Worm (Caenorhabditis elegans): ENCODE data around the gene K07F5.17.

DNA sequence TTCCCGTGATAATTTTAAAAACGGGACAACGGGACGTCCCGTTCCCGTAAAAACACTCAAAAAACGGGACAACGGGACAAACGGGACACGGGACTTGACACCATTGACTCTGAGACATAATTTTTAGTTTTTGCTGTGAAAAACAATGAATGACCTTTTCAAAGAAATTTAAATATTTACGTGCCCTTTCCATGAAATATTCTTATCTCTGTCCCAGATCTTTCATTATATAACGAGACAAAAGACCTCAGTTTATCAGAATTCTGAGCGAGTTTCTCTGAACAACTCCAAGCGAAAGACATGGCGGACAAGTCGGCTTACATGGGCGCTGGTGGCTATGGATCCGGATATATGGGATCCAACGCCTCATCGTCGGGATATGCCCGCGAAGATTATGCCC lies 1.6 kb downstream of the K07F5.17 start, which contains the start of gene nspd-2:
- TF ChIP-seq efl-3 (GFP tag; optimal IDR thresholded peaks at IDR 0.05) (no peak), nhr-28 (tag; optimal IDR thresholded peaks at IDR 0.05) (no peak), fkh-8 (tag; optimal IDR thresholded peaks at IDR 0.05) (no peak), nhr-77 (tag; optimal IDR thresholded peaks at IDR 0.05) (no peak), ama-1 (optimal IDR thresholded peaks at IDR 0.05) (no peak), jun-1 (tag; optimal IDR thresholded peaks at IDR 0.05) (no peak), blmp-1 (tag; optimal IDR thresholded peaks at IDR 0.05) (no peak), fkh-10 (GFP tag; optimal IDR thresholded peaks at IDR 0.05) (no peak)
